Worm (Caenorhabditis elegans) whole organism, L1 larva: ENCODE measurements around the gene pat-6.

Experiments used
- C04F5.9 ChIP-seq: sonication (generic microtip); optimal IDR thresholded peaks from 2 replicates; lab custom pipeline; 2016; ENCODE audit warnings: missing genetic modification characterization, missing compliant biosample characterization
- C16A3.4 ChIP-seq: fragments of 150-350 bp; optimal IDR thresholded peaks from 2 replicates; lab custom pipeline; 2014; ENCODE audit warnings: missing biosample characterization, missing genetic modification characterization
- C34B4.2 ChIP-seq: sonication (generic microtip); optimal IDR thresholded peaks from 2 replicates; lab custom pipeline; 2017; ENCODE audit warnings: mild to moderate bottlenecking, missing genetic modification characterization, missing compliant biosample characterization
- F16B12.6 ChIP-seq: fragments of 150-350 bp; optimal IDR thresholded peaks from 2 replicates; lab custom pipeline; 2014; ENCODE audit warnings: missing biosample characterization, missing genetic modification characterization
- aly-2 ChIP-seq: fragments of 150-350 bp; optimal IDR thresholded peaks from 2 replicates; lab custom pipeline; 2014; ENCODE audit warnings: missing biosample characterization, missing genetic modification characterization
- ama-1 ChIP-seq: fragments of 150-350 bp; optimal IDR thresholded peaks from 2 replicates; lab custom pipeline; 2014
- blmp-1 ChIP-seq: fragments of 150-350 bp; optimal IDR thresholded peaks from 2 replicates; lab custom pipeline; 2014; ENCODE audit warnings: missing biosample characterization, missing genetic modification characterization
- dpl-1 ChIP-seq, 3 experiments: fragments of 150-350 bp in 2 of 3; sonication (generic microtip) in 1 of 3; optimal IDR thresholded peaks; 2 replicates each; lab custom pipeline; 2014 to 2017; ENCODE audit warnings: missing biosample characterization in 3 of 3, missing genetic modification characterization in 3 of 3, missing genetic modification reagents in 3 of 3
- efl-1 ChIP-seq, 4 experiments: fragments of 150-350 bp; optimal IDR thresholded peaks in 3 of 4; peaks in 1 of 4; 1 replicate in 1 of 4; 2 replicates in 3 of 4; lab custom pipeline; 2014; ENCODE audit warnings: missing biosample characterization in 2 of 4, missing genetic modification characterization in 2 of 4, missing genetic modification reagents in 2 of 4
- egl-13 ChIP-seq: sonication (generic microtip); optimal IDR thresholded peaks from 2 replicates; lab custom pipeline; 2016; ENCODE audit warnings: missing genotype, missing genetic modification reagents, missing genetic modification characterization, missing compliant biosample characterization
- egl-27 ChIP-seq, 2 experiments: fragments of 150-350 bp in 1 of 2; sonication (generic microtip); optimal IDR thresholded peaks; 3 replicates each; lab custom pipeline; 2017 to 2018; ENCODE audit warnings: missing biosample characterization in 2 of 2, missing genetic modification characterization in 2 of 2, missing genetic modification reagents in 2 of 2
- elt-2 ChIP-seq: sonication (generic microtip); optimal IDR thresholded peaks from 2 replicates; lab custom pipeline; 2016; ENCODE audit warnings: missing genetic modification characterization, mild to moderate bottlenecking, inconsistent platforms, missing compliant biosample characterization, missing genetic modification reagents
- elt-3 ChIP-seq, 6 experiments: fragments of 150-350 bp in 1 of 6; sonication (generic microtip); optimal IDR thresholded peaks; 2 replicates each; lab custom pipeline; 2017 to 2018; ENCODE audit warnings: missing biosample characterization in 6 of 6, missing genetic modification characterization in 6 of 6, inconsistent platforms in 1 of 6
- ets-5 ChIP-seq: fragments of 200-800 bp; sonication (Bioruptor generic); IDR thresholded peaks from 2 replicates; pipeline ENCODE4 v1.3.6; 2022; ENCODE audit warnings: missing genetic modification characterization, missing compliant biosample characterization
- fkh-8 ChIP-seq: sonication (generic microtip); optimal IDR thresholded peaks from 2 replicates; lab custom pipeline; 2016; ENCODE audit warnings: mild to moderate bottlenecking, missing genetic modification characterization, missing compliant biosample characterization
- lin-13 ChIP-seq: fragments of 150-350 bp; optimal IDR thresholded peaks from 2 replicates; lab custom pipeline; 2014; ENCODE audit warnings: missing biosample characterization, missing genetic modification reagents, missing genetic modification characterization
- lin-14 ChIP-seq: fragments of 200-800 bp; sonication (Bioruptor generic); optimal IDR thresholded peaks from 2 replicates; lab custom pipeline; 2018; ENCODE audit warnings: mild to moderate bottlenecking, missing genetic modification characterization, moderate library complexity, missing compliant biosample characterization
- lin-15B ChIP-seq: fragments of 150-350 bp; sonication (generic microtip); optimal IDR thresholded peaks from 3 replicates; lab custom pipeline; 2014; ENCODE audit warnings: missing biosample characterization, missing genetic modification characterization
- lin-35 ChIP-seq, 2 experiments: fragments of 150-350 bp; optimal IDR thresholded peaks; 2 replicates each; lab custom pipeline; 2014; ENCODE audit warnings: missing biosample characterization in 2 of 2, missing genetic modification characterization in 2 of 2, missing genetic modification reagents in 2 of 2
- lin-39 ChIP-seq: fragments of 150-350 bp; optimal IDR thresholded peaks from 2 replicates; lab custom pipeline; 2014; ENCODE audit warnings: missing biosample characterization, missing genetic modification reagents, missing genetic modification characterization
- lsy-2 ChIP-seq, 2 experiments: fragments of 150-350 bp; optimal IDR thresholded peaks; 2 replicates each; lab custom pipeline; 2014; ENCODE audit warnings: missing biosample characterization in 2 of 2, missing genetic modification characterization in 2 of 2
- mdl-1 ChIP-seq, 2 experiments: fragments of 150-350 bp; optimal IDR thresholded peaks; 2 replicates each; lab custom pipeline; 2014 to 2017; ENCODE audit warnings: missing biosample characterization in 2 of 2, missing genetic modification characterization in 2 of 2, inconsistent platforms in 1 of 2
- mep-1 ChIP-seq: fragments of 150-350 bp; optimal IDR thresholded peaks from 2 replicates; lab custom pipeline; 2014; ENCODE audit warnings: missing biosample characterization, missing genetic modification characterization
- nhr-12 ChIP-seq: sonication (generic microtip); optimal IDR thresholded peaks from 2 replicates; lab custom pipeline; 2017; ENCODE audit warnings: missing biosample characterization, missing genetic modification characterization
- nhr-19 ChIP-seq: fragments of 200-800 bp; sonication (Bioruptor generic); conservative IDR thresholded peaks from 2 replicates; pipeline ENCODE4 v1.3.6; 2022; ENCODE audit warnings: missing genetic modification characterization, missing compliant biosample characterization
- nhr-20 ChIP-seq: sonication (generic microtip); optimal IDR thresholded peaks from 2 replicates; lab custom pipeline; 2016; ENCODE audit warnings: mild to moderate bottlenecking, missing genetic modification characterization, missing compliant biosample characterization
- nhr-47 ChIP-seq: sonication (generic microtip); optimal IDR thresholded peaks from 2 replicates; lab custom pipeline; 2016; ENCODE audit warnings: mild to moderate bottlenecking, missing genetic modification characterization, moderate library complexity, missing compliant biosample characterization
- nhr-77 ChIP-seq: fragments of 150-350 bp; optimal IDR thresholded peaks from 2 replicates; lab custom pipeline; 2014; ENCODE audit warnings: missing biosample characterization, missing genetic modification characterization
- nhr-84 ChIP-seq: sonication (generic microtip); optimal IDR thresholded peaks from 2 replicates; lab custom pipeline; 2017; ENCODE audit warnings: missing biosample characterization, missing genetic modification characterization
- nhr-85 ChIP-seq: sonication (generic microtip); peaks from one replicate; lab custom pipeline; 2016; ENCODE audit warnings: missing genetic modification characterization, inconsistent platforms, missing compliant biosample characterization
- nhr-90 ChIP-seq: sonication (generic microtip); optimal IDR thresholded peaks from 2 replicates; lab custom pipeline; 2016; ENCODE audit warnings: mild to moderate bottlenecking, missing genetic modification characterization, missing compliant biosample characterization; ENCODE audit not compliant: poor library complexity
- pax-3 ChIP-seq: fragments of 200-800 bp; sonication (Bioruptor generic); optimal IDR thresholded peaks from 2 replicates; lab custom pipeline; 2018; ENCODE audit warnings: mild to moderate bottlenecking, missing genetic modification characterization, moderate library complexity, missing compliant biosample characterization
- pqm-1 ChIP-seq: sonication (generic microtip); optimal IDR thresholded peaks from 3 replicates; lab custom pipeline; 2017; ENCODE audit warnings: missing biosample characterization, missing genetic modification characterization
- rnt-1 ChIP-seq: sonication (generic microtip); optimal IDR thresholded peaks from 2 replicates; lab custom pipeline; 2016; ENCODE audit warnings: mild to moderate bottlenecking, missing genetic modification characterization, moderate library complexity, missing compliant biosample characterization
- snpc-4 ChIP-seq: fragments of 150-350 bp; optimal IDR thresholded peaks from 2 replicates; lab custom pipeline; 2014; ENCODE audit warnings: missing biosample characterization, missing genetic modification characterization
- sup-37 ChIP-seq: fragments of 200-800 bp; sonication (Bioruptor generic); optimal IDR thresholded peaks from 2 replicates; lab custom pipeline; 2018; ENCODE audit warnings: mild to moderate bottlenecking, missing genetic modification characterization, missing compliant biosample characterization
- tbx-2 ChIP-seq: sonication (generic microtip); optimal IDR thresholded peaks from 2 replicates; lab custom pipeline; 2016; ENCODE audit warnings: missing genetic modification characterization, missing compliant biosample characterization
- tlp-1 ChIP-seq: fragments of 150-350 bp; optimal IDR thresholded peaks from 2 replicates; lab custom pipeline; 2014; ENCODE audit warnings: missing biosample characterization, missing genetic modification characterization
- unc-130 ChIP-seq: fragments of 150-350 bp; optimal IDR thresholded peaks from 2 replicates; lab custom pipeline; 2017; ENCODE audit warnings: missing biosample characterization, missing genetic modification characterization, inconsistent platforms
- unc-30 ChIP-seq: sonication (generic microtip); optimal IDR thresholded peaks from 2 replicates; lab custom pipeline; 2017; ENCODE audit warnings: missing biosample characterization, missing genetic modification characterization
- vab-15 ChIP-seq: sonication (generic microtip); optimal IDR thresholded peaks from 2 replicates; lab custom pipeline; 2017; ENCODE audit warnings: missing genotype, mild to moderate bottlenecking, missing genetic modification characterization, missing compliant biosample characterization
- xbp-1 ChIP-seq: sonication (generic microtip); optimal IDR thresholded peaks from 2 replicates; lab custom pipeline; 2016; ENCODE audit warnings: missing genetic modification characterization, missing compliant biosample characterization
- zip-4 ChIP-seq: fragments of 200-800 bp; sonication (Bioruptor generic); optimal IDR thresholded peaks from 2 replicates; lab custom pipeline; 2018; ENCODE audit warnings: mild to moderate bottlenecking, missing genetic modification characterization, moderate library complexity, missing compliant biosample characterization
- ztf-4 ChIP-seq: fragments of 150-350 bp; optimal IDR thresholded peaks from 2 replicates; lab custom pipeline; 2014; ENCODE audit warnings: missing biosample characterization, missing genetic modification characterization

pat-6 gene

DNA sequence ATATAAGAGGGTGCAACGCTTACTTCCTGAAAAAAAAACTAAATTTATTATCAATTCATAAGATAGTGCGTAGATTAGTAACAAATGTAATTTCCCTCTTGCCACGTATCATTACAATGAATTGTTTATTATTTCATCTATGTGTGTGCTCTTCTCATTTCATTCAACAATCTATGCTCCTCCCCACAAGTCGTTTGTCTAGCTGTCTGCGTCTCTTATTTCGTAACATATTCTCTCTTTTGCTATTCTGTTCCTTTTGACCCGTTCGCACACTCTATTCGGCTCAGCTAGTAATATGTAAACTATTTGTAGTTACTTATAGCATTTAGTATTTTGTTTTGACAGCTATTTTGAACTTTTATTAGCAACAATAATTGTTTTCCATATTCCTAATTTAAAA lies 18.0 kb upstream of the pat-6 start:
- TF ChIP-seq efl-1 (optimal IDR thresholded peaks at IDR 0.05; lab: Kevin White, UChicago) (no peak), efl-1 (GFP tag; optimal IDR thresholded peaks at IDR 0.05 in 1 of 2; lab: Kevin White, UChicago) (peak in 1 of 2 experiments; percentile 74), egl-13 (tag; lab: Kevin White, UChicago) (no peak), lin-15B (no peak), xbp-1 (tag; lab: Kevin White, UChicago) (no peak), aly-2 (tag; lab: Kevin White, UChicago) (no peak), lin-14 (GFP tag; lab: Kevin White, UChicago) (peak; percentile 28), dpl-1 (GFP tag; optimal IDR thresholded peaks at IDR 0.05; lab: Kevin White, UChicago) (no peak), rnt-1 (tag; lab: Kevin White, UChicago) (peak; percentile 6), mep-1 (tag; lab: Kevin White, UChicago) (peak; percentile 6), egl-27 (tag; optimal IDR thresholded peaks at IDR 0.05; lab: Kevin White, UChicago) (no peak), elt-3 (tag; optimal IDR thresholded peaks at IDR 0.05; lab: Kevin White, UChicago) (no peak), nhr-85 (tag; lab: Kevin White, UChicago) (peak; percentile 17), pax-3 (tag; lab: Kevin White, UChicago) (no peak), ztf-4 (tag; lab: Kevin White, UChicago) (no peak), vab-15 (tag; lab: Kevin White, UChicago) (no peak)

DNA sequence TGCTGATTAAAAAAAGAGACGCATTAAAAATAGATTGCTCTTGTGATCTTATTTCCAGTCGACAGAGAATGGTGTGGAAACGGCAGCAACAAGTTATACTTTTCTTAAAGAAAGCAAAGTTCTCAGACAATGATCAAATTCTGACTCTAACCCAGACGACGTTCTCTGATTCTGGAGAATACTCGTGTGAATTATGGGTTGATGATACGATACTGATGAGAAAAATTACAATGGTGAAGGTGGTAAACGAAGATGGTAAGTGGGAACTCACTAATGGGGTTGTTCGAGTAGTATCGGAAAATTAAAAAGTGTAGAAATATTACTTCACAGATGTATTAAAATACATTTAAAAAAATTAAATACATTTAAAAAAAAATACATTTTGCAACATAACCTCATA lies 14.3 kb upstream of the pat-6 start:
- no peak for TF ChIP-seq efl-1 (optimal IDR thresholded peaks at IDR 0.05; lab: Kevin White, UChicago)
- peak in 1 of 2 experiments; percentile 68 for TF ChIP-seq efl-1 (GFP tag; optimal IDR thresholded peaks at IDR 0.05 in 1 of 2; lab: Kevin White, UChicago)
- no peak for TF ChIP-seq lin-39

DNA sequence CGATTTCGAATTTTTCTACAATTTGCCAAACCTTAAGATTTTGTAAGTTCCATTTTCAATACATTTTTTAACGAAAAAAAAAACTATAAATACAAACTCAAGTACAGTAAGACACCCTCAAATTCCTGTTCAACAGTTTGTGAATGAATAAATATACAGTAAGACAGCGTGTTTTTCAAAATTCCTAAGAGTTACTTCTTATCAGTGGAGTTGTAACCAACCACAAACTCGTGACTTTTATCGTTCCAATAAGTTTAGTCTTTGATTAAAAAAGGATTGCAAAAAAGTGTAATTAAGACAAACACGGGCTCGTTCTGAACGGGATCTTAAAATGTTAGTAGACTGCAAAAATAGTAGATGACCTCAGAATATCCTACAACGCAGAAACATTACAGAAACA lies 11.1 kb upstream of the pat-6 start:
- TF ChIP-seq lsy-2 (tag; optimal IDR thresholded peaks at IDR 0.05; lab: Kevin White, UChicago) (peak in 1 of 2 experiments; percentile 3), elt-2 (tag; lab: Kevin White, UChicago) (peak; percentile 65), C16A3.4 (tag; lab: Kevin White, UChicago) (no peak), tbx-2 (tag; lab: Kevin White, UChicago) (no peak)
- TF ChIP-seq, all 84 proteins: peak for 2

DNA sequence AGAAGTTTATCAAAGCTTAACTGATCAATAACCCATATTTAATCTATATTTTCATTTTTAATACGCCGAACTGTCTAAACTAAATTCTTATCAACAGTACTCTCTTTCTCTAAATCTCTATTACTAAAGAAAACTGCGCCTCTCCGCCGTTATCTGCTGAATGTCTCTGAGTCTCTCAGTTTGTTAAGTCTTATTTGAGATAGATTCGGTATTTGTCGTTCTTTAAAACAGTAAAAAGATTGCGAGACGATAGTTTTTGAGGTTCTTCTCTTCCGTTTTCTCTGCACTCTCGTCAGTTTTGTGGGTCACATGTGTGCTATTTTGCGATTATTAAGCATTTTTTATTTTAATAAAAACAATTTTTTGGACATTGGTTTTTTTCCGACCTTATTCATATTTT lies 10.2 kb upstream of the pat-6 start, which contains the start of gene sma-10:
Gene sma-10, plus strand, starts transcription at position 236 of the 400 bp plus-strand sequence.
- peak; percentile 9 for TF ChIP-seq nhr-85 (tag; lab: Kevin White, UChicago)
- TF ChIP-seq sup-37 (GFP tag; lab: Kevin White, UChicago): no peak
- TF ChIP-seq zip-4: no peak
- TF ChIP-seq mdl-1 (tag; optimal IDR thresholded peaks at IDR 0.05; lab: Kevin White, UChicago): peak in 1 of 2 experiments; percentile 56
- no peak for TF ChIP-seq unc-130 (tag; lab: Kevin White, UChicago)
- TF ChIP-seq nhr-84: no peak
- TF ChIP-seq egl-27 (tag; optimal IDR thresholded peaks at IDR 0.05; lab: Kevin White, UChicago): no peak
- TF ChIP-seq ama-1 (lab: Kevin White, UChicago): no peak
- no peak for TF ChIP-seq ets-5 (GFP tag; lab: Robert Waterston, UW)
- TF ChIP-seq efl-1 (optimal IDR thresholded peaks at IDR 0.05; lab: Kevin White, UChicago): peak in 1 of 2 experiments; percentile 22
- peak in 1 of 2 experiments; percentile 32 for TF ChIP-seq efl-1 (GFP tag; optimal IDR thresholded peaks at IDR 0.05 in 1 of 2; lab: Kevin White, UChicago)
- TF ChIP-seq nhr-90 (tag; lab: Kevin White, UChicago): peak; percentile 67
- peak; percentile 91 for TF ChIP-seq elt-2 (tag; lab: Kevin White, UChicago)
- TF ChIP-seq nhr-77 (tag; lab: Kevin White, UChicago): peak; percentile 31
- TF ChIP-seq F16B12.6 (tag; lab: Kevin White, UChicago): no peak
- peak in 1 of 2 experiments; percentile 72 for TF ChIP-seq lin-35 (GFP tag; optimal IDR thresholded peaks at IDR 0.05; lab: Kevin White, UChicago)
- peak; percentile 68 for TF ChIP-seq nhr-20 (tag; lab: Kevin White, UChicago)
- TF ChIP-seq blmp-1: peak; percentile 63
- peak in 4 of 6 experiments; percentile 23 to 91 (median 56) for TF ChIP-seq elt-3 (tag; optimal IDR thresholded peaks at IDR 0.05; lab: Kevin White, UChicago)
- peak in 2 of 3 experiments; percentile 7 to 21 for TF ChIP-seq dpl-1 (GFP tag; optimal IDR thresholded peaks at IDR 0.05; lab: Kevin White, UChicago)
- no peak for TF ChIP-seq nhr-47 (tag; lab: Kevin White, UChicago)
- TF ChIP-seq lin-14 (GFP tag; lab: Kevin White, UChicago): peak; percentile 68
- no peak for TF ChIP-seq snpc-4
- no peak for TF ChIP-seq fkh-8 (tag; lab: Kevin White, UChicago)
- no peak for TF ChIP-seq pax-3 (tag; lab: Kevin White, UChicago)
- TF ChIP-seq C04F5.9 (tag; lab: Kevin White, UChicago): no peak
- TF ChIP-seq egl-13 (tag; lab: Kevin White, UChicago): no peak
- TF ChIP-seq C34B4.2 (tag; lab: Kevin White, UChicago): no peak
- TF ChIP-seq ztf-4 (tag; lab: Kevin White, UChicago): no peak
- TF ChIP-seq nhr-12 (tag; lab: Kevin White, UChicago): no peak
- TF ChIP-seq pqm-1 (tag; lab: Kevin White, UChicago): peak; percentile 71
- no peak for TF ChIP-seq tlp-1 (tag; lab: Kevin White, UChicago)
- TF ChIP-seq unc-30: no peak
- TF ChIP-seq lin-13 (GFP tag; lab: Kevin White, UChicago): no peak
- TF ChIP-seq lin-15B: no peak
- TF ChIP-seq nhr-19: peak; percentile 24; the same call in 1 of the 2 replicates
- no peak for TF ChIP-seq xbp-1 (tag; lab: Kevin White, UChicago)
